Worm (Caenorhabditis elegans): ENCODE data around the gene W06A7.4.

ce11 chrV:14847291-14847915 is 23.2 kb downstream of the W06A7.4 start, which contains the start of gene ret-1:
- TF ChIP-seq tbx-8 (GFP tag; optimal IDR thresholded peaks at IDR 0.05) (no peak), ztf-11 (tag; optimal IDR thresholded peaks at IDR 0.05) (no peak), unc-62 (GFP tag; optimal IDR thresholded peaks at IDR 0.05) (peak; percentile 73), drap-1 (GFP tag; optimal IDR thresholded peaks at IDR 0.05) (no peak), pha-4 (tag; optimal IDR thresholded peaks at IDR 0.05) (no peak), mls-2 (tag; optimal IDR thresholded peaks at IDR 0.05) (no peak), nhr-76 (tag; optimal IDR thresholded peaks at IDR 0.05) (no peak), lsy-2 (tag; optimal IDR thresholded peaks at IDR 0.05) (no peak), nhr-28 (tag; optimal IDR thresholded peaks at IDR 0.05) (no peak), elt-1 (tag; optimal IDR thresholded peaks at IDR 0.05; ENCODE audit: borderline replicate concordance, insufficient read depth) (no peak), elt-3 (tag; optimal IDR thresholded peaks at IDR 0.05) (no peak), snpc-4 (tag; optimal IDR thresholded peaks at IDR 0.05) (no peak), mep-1 (tag; optimal IDR thresholded peaks at IDR 0.05) (no peak)

Data from whole organism, mixed stage, embryonic.